Worm (Caenorhabditis elegans) whole organism, young adult: ENCODE results near the gene maph-1.3.

Experiments
- B0035.1 ChIP-seq: sonication (generic microtip); optimal IDR thresholded peaks from 2 replicates; lab custom pipeline; 2016; ENCODE audit warnings: missing genetic modification characterization, mild to moderate bottlenecking, missing compliant biosample characterization, missing genotype, missing genetic modification reagents
- B0336.3 ChIP-seq: fragments of 200-800 bp; sonication (Bioruptor generic); IDR thresholded peaks from 2 replicates; pipeline ENCODE4 v1.3.6; 2022; ENCODE audit warnings: missing genetic modification characterization, missing compliant biosample characterization
- D2030.7 ChIP-seq: fragments of 200-800 bp; sonication (Bioruptor generic); IDR thresholded peaks from 2 replicates; pipeline ENCODE4 v1.3.6; 2022; ENCODE audit warnings: missing genetic modification reagents, missing genetic modification characterization, missing compliant biosample characterization
- F10E7.11 ChIP-seq: sonication (generic microtip); optimal IDR thresholded peaks from 2 replicates; lab custom pipeline; 2017; ENCODE audit warnings: mild to moderate bottlenecking, missing genetic modification characterization, moderate library complexity, missing compliant biosample characterization
- F37B4.10 ChIP-seq: fragments of 200-800 bp; sonication (Bioruptor generic); IDR thresholded peaks from 2 replicates; pipeline ENCODE4 v1.3.6; 2022; ENCODE audit warnings: missing genetic modification characterization, missing compliant biosample characterization
- F49E8.2 ChIP-seq: sonication (generic microtip); optimal IDR thresholded peaks from 3 replicates; lab custom pipeline; 2017; ENCODE audit warnings: missing genetic modification characterization, mild to moderate bottlenecking, missing compliant biosample characterization, antibody characterized with exemption, moderate library complexity; ENCODE audit not compliant: insufficient read depth
- F52B5.7 ChIP-seq: sonication (generic microtip); optimal IDR thresholded peaks from 2 replicates; lab custom pipeline; 2016; ENCODE audit warnings: mild to moderate bottlenecking, missing genetic modification characterization, missing compliant biosample characterization
- K12H6.12 ChIP-seq: fragments of 200-800 bp; sonication (Bioruptor generic); optimal IDR thresholded peaks from 2 replicates; lab custom pipeline; 2018; ENCODE audit warnings: mild to moderate bottlenecking, missing genetic modification characterization, missing compliant biosample characterization
- Y53F4B.3 ChIP-seq: fragments of 200-800 bp; sonication (Bioruptor generic); IDR thresholded peaks from 2 replicates; pipeline ENCODE4 v1.3.6; 2022; ENCODE audit warnings: missing genetic modification reagents, missing genetic modification characterization, missing compliant biosample characterization
- ZK185.1 ChIP-seq: sonication (generic microtip); optimal IDR thresholded peaks from 2 replicates; lab custom pipeline; 2016; ENCODE audit warnings: mild to moderate bottlenecking, missing genetic modification characterization, missing compliant biosample characterization; ENCODE audit not compliant: poor library complexity, severe bottlenecking
- akir-1 ChIP-seq: fragments of 200-800 bp; sonication (Bioruptor generic); optimal IDR thresholded peaks from 2 replicates; lab custom pipeline; 2018; ENCODE audit warnings: mild to moderate bottlenecking, missing genetic modification characterization, moderate library complexity, missing compliant biosample characterization
- bed-2 ChIP-seq: fragments of 200-800 bp; sonication (Bioruptor generic); IDR thresholded peaks from 2 replicates; pipeline ENCODE4 v1.3.6; 2022; ENCODE audit warnings: missing genetic modification reagents, missing genetic modification characterization, missing compliant biosample characterization
- cebp-1 ChIP-seq, 2 experiments: fragments of 200-800 bp in 1 of 2; sonication (Bioruptor generic) in 1 of 2; sonication (generic microtip) in 1 of 2; IDR thresholded peaks in 1 of 2; optimal IDR thresholded peaks in 1 of 2; 2 replicates each; pipeline versions ENCODE4 v1.3.6 to Lab custom; 2017 to 2022; ENCODE audit warnings: missing compliant biosample characterization in 2 of 2, missing genetic modification characterization in 2 of 2, mild to moderate bottlenecking in 1 of 2, missing genetic modification reagents in 1 of 2, moderate library complexity in 1 of 2
- ceh-40 ChIP-seq: fragments of 200-800 bp; sonication (Bioruptor generic); IDR thresholded peaks from 2 replicates; pipeline ENCODE4 v1.3.6; 2022; ENCODE audit warnings: missing genetic modification characterization, missing compliant biosample characterization
- ceh-58 ChIP-seq: fragments of 200-800 bp; sonication (Bioruptor generic); IDR thresholded peaks from 2 replicates; pipeline ENCODE4 v1.3.6; 2022; ENCODE audit warnings: missing genetic modification characterization, missing compliant biosample characterization
- ceh-79 ChIP-seq: sonication (generic microtip); optimal IDR thresholded peaks from 2 replicates; lab custom pipeline; 2017; ENCODE audit warnings: mild to moderate bottlenecking, missing genetic modification characterization, missing compliant biosample characterization
- chd-7 ChIP-seq: sonication (generic microtip); optimal IDR thresholded peaks from 2 replicates; lab custom pipeline; 2016; ENCODE audit warnings: mild to moderate bottlenecking, missing genetic modification characterization, moderate library complexity, missing compliant biosample characterization
- dpff-1 ChIP-seq: sonication (generic microtip); optimal IDR thresholded peaks from 2 replicates; lab custom pipeline; 2017; ENCODE audit warnings: mild to moderate bottlenecking, missing genetic modification characterization, missing compliant biosample characterization
- efl-1 ChIP-seq: fragments of 150-350 bp; optimal IDR thresholded peaks from 2 replicates; lab custom pipeline; 2014; ENCODE audit warnings: missing biosample characterization, missing genetic modification reagents, missing genetic modification characterization
- egl-18 ChIP-seq: fragments of 200-800 bp; sonication (Bioruptor generic); IDR thresholded peaks from 2 replicates; pipeline ENCODE4 v1.3.6; 2022; ENCODE audit warnings: missing genetic modification reagents, missing genetic modification characterization, missing compliant biosample characterization
- fkh-3 ChIP-seq: sonication (generic microtip); optimal IDR thresholded peaks from 2 replicates; lab custom pipeline; 2016; ENCODE audit warnings: mild to moderate bottlenecking, missing genetic modification characterization, missing compliant biosample characterization
- let-607 ChIP-seq, 2 experiments: fragments of 200-800 bp in 1 of 2; sonication (Bioruptor generic) in 1 of 2; sonication (generic microtip) in 1 of 2; optimal IDR thresholded peaks; 2 replicates each; lab custom pipeline; 2016 to 2018; ENCODE audit warnings: mild to moderate bottlenecking in 2 of 2, missing compliant biosample characterization in 2 of 2, missing genetic modification characterization in 2 of 2, moderate library complexity in 2 of 2, missing genotype in 1 of 2
- lin-26 ChIP-seq: fragments of 200-800 bp; sonication (Bioruptor generic); IDR thresholded peaks from 2 replicates; pipeline ENCODE4 v1.3.6; 2022; ENCODE audit warnings: missing genetic modification reagents, missing genetic modification characterization, missing compliant biosample characterization
- lin-35 ChIP-seq, 3 experiments: fragments of 150-350 bp in 2 of 3; sonication (generic microtip) in 1 of 3; optimal IDR thresholded peaks; 2 replicates each; lab custom pipeline; 2014 to 2018; ENCODE audit warnings: missing biosample characterization in 3 of 3, missing genetic modification characterization in 3 of 3, missing genetic modification reagents in 3 of 3
- mcd-1 ChIP-seq: fragments of 200-800 bp; sonication (Bioruptor generic); IDR thresholded peaks from 2 replicates; pipeline ENCODE4 v1.3.6; 2022; ENCODE audit warnings: missing genetic modification reagents, missing genetic modification characterization, missing compliant biosample characterization
- mes-4 ChIP-seq: sonication (generic microtip); optimal IDR thresholded peaks from 2 replicates; lab custom pipeline; 2016; ENCODE audit warnings: missing genotype, missing genetic modification characterization, missing compliant biosample characterization
- mxl-1 ChIP-seq: sonication (generic microtip); optimal IDR thresholded peaks from 2 replicates; lab custom pipeline; 2016; ENCODE audit warnings: missing genetic modification characterization, missing compliant biosample characterization
- nfya-1 ChIP-seq: sonication (generic microtip); optimal IDR thresholded peaks from 2 replicates; lab custom pipeline; 2017; ENCODE audit warnings: antibody characterized with exemption, missing compliant biosample characterization, missing genetic modification characterization, borderline replicate concordance; ENCODE audit not compliant: insufficient read depth
- pbrm-1 ChIP-seq: fragments of 200-800 bp; sonication (Bioruptor generic); IDR thresholded peaks from 2 replicates; pipeline ENCODE4 v1.3.6; 2022; ENCODE audit warnings: missing genetic modification reagents, missing genetic modification characterization, missing compliant biosample characterization
- rec-8 ChIP-seq, 2 experiments: sonication (generic microtip); optimal IDR thresholded peaks; 2 replicates each; lab custom pipeline; 2016; ENCODE audit warnings: mild to moderate bottlenecking in 2 of 2, missing genetic modification characterization in 2 of 2, missing genetic modification reagents in 2 of 2, missing genotype in 2 of 2, missing biosample characterization in 1 of 2, missing compliant biosample characterization in 1 of 2, moderate library complexity in 1 of 2
- rpc-1 ChIP-seq, 2 experiments: fragments of 150-350 bp in 1 of 2; sonication (generic microtip) in 1 of 2; optimal IDR thresholded peaks; 2 replicates each; lab custom pipeline; 2014 to 2018; ENCODE audit warnings: missing biosample characterization in 1 of 2, missing genetic modification characterization in 1 of 2, missing genetic modification reagents in 1 of 2, missing genotype in 1 of 2
- sea-2 ChIP-seq: fragments of 200-800 bp; sonication (Bioruptor generic); IDR thresholded peaks from 2 replicates; pipeline ENCODE4 v1.3.6; 2022; ENCODE audit warnings: missing genetic modification characterization, missing compliant biosample characterization
- snpc-1.1 ChIP-seq: sonication (generic microtip); optimal IDR thresholded peaks from 2 replicates; lab custom pipeline; 2017; ENCODE audit warnings: missing genetic modification characterization, mild to moderate bottlenecking, missing compliant biosample characterization, antibody characterized with exemption, moderate library complexity, missing genotype, missing genetic modification reagents; ENCODE audit not compliant: insufficient read depth
- somi-1 ChIP-seq: fragments of 200-800 bp; sonication (Bioruptor generic); optimal IDR thresholded peaks from 2 replicates; lab custom pipeline; 2018; ENCODE audit warnings: mild to moderate bottlenecking, missing genetic modification characterization, missing compliant biosample characterization
- tlf-1 ChIP-seq: fragments of 200-800 bp; sonication (Bioruptor generic); optimal IDR thresholded peaks from 2 replicates; lab custom pipeline; 2018; ENCODE audit warnings: mild to moderate bottlenecking, missing genetic modification characterization, missing compliant biosample characterization
- unc-62 ChIP-seq: fragments of 150-350 bp; optimal IDR thresholded peaks from 2 replicates; lab custom pipeline; 2014; ENCODE audit warnings: missing biosample characterization, missing genetic modification reagents, missing genetic modification characterization
- zfh-2 ChIP-seq: fragments of 200-800 bp; sonication (Bioruptor generic); conservative IDR thresholded peaks from 2 replicates; pipeline ENCODE4 v1.3.6; 2022; ENCODE audit warnings: missing genetic modification reagents, missing genetic modification characterization, missing compliant biosample characterization
- ztf-18 ChIP-seq: sonication (generic microtip); optimal IDR thresholded peaks from 2 replicates; lab custom pipeline; 2016; ENCODE audit warnings: missing genotype, mild to moderate bottlenecking, missing genetic modification characterization, missing compliant biosample characterization
- ztf-26 ChIP-seq: sonication (generic microtip); optimal IDR thresholded peaks from 2 replicates; lab custom pipeline; 2017; ENCODE audit warnings: missing genetic modification characterization, missing compliant biosample characterization
- ztf-3 ChIP-seq: fragments of 200-800 bp; sonication (Bioruptor generic); optimal IDR thresholded peaks from 2 replicates; lab custom pipeline; 2018; ENCODE audit warnings: mild to moderate bottlenecking, missing genetic modification characterization, missing compliant biosample characterization

The maph-1.3 gene

DNA sequence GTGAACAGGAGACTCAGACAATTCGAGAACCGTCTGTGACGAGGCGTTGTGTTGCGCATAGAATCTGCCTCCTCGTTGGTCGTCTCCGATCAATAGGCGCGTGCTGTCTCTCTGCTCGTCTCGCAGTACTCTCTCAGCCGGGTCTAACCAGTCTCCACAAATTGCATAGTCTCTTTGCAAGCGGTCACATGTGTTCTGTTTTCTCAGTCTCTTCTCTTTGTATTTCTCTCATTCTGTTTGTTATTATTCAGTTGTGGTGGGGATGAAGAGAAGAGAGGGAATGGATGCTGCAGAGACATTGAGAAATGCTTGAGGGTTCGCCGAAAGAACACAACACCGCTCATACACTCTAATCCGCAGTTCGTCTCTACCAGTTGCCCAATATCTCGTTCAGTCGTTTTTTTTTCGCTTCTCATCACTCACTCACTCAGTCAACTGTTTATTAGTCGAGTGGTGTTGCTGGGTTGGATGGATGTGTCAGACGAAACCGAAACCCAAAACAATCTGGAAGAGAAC is 43.3 kb upstream of the maph-1.3 start (continued):
- TF ChIP-seq Y53F4B.3 (no peak), ceh-58 (GFP tag; lab: Robert Waterston, UW) (no peak), ceh-79 (no peak), bed-2 (GFP tag; lab: Robert Waterston, UW) (no peak), K12H6.12 (peak; percentile 95), rpc-1 (optimal IDR thresholded peaks at IDR 0.05; lab: Kevin White, UChicago) (no peak), rpc-1 (tag; optimal IDR thresholded peaks at IDR 0.05; lab: Kevin White, UChicago) (no peak), ZK185.1 (tag; lab: Kevin White, UChicago) (peak; percentile 88), ztf-18 (tag; lab: Kevin White, UChicago) (peak; percentile 43), lin-35 (GFP tag; optimal IDR thresholded peaks at IDR 0.05; lab: Kevin White, UChicago) (peak in 2 of 3 experiments; percentile 22 to 88), cebp-1 (GFP tag; IDR thresholded peaks at IDR 0.05; lab: Robert Waterston, UW) (no peak), cebp-1 (tag; optimal IDR thresholded peaks at IDR 0.05; lab: Kevin White, UChicago) (peak; percentile 93), tlf-1 (GFP tag; lab: Kevin White, UChicago) (peak; percentile 74), dpff-1 (tag; lab: Kevin White, UChicago) (peak; percentile 53), nfya-1 (tag; lab: Kevin White, UChicago) (no peak), akir-1 (GFP tag; lab: Kevin White, UChicago) (no peak), zfh-2 (GFP tag; lab: Robert Waterston, UW) (peak; percentile 96), sea-2 (GFP tag; lab: Robert Waterston, UW) (peak; percentile 44; the same call in 1 of the 2 replicates), fkh-3 (tag; lab: Kevin White, UChicago) (no peak), lin-26 (GFP tag; lab: Robert Waterston, UW) (peak; percentile 70; the same call in 1 of the 2 replicates), mcd-1 (GFP tag; lab: Robert Waterston, UW) (peak; percentile 78), snpc-1.1 (tag; lab: Kevin White, UChicago) (peak; percentile 5), ztf-26 (tag; lab: Kevin White, UChicago) (peak; percentile 94), mxl-1 (tag; lab: Kevin White, UChicago) (no peak), rec-8 (tag; optimal IDR thresholded peaks at IDR 0.05; lab: Kevin White, UChicago) (peak in 1 of 2 experiments; percentile 5), B0035.1 (tag; lab: Kevin White, UChicago) (peak; percentile 77)

ce11 chrIII:3803113-3803512 is 41.6 kb upstream of the maph-1.3 start:
- TF ChIP-seq sea-2 (GFP tag; lab: Robert Waterston, UW), result no peak
- TF ChIP-seq D2030.7 (GFP tag; lab: Robert Waterston, UW), result no peak
- no peak for TF ChIP-seq cebp-1 (GFP tag; IDR thresholded peaks at IDR 0.05; lab: Robert Waterston, UW)
- TF ChIP-seq cebp-1 (tag; optimal IDR thresholded peaks at IDR 0.05; lab: Kevin White, UChicago), result no peak
- TF ChIP-seq ztf-3 (GFP tag; lab: Kevin White, UChicago), result no peak
- TF ChIP-seq unc-62, result no peak

- TF ChIP-seq snpc-1.1 (tag; lab: Kevin White, UChicago) (no peak), cebp-1 (GFP tag; IDR thresholded peaks at IDR 0.05; lab: Robert Waterston, UW) (0 out of 2 replicates have a peak, but pooled peaks have one; percentile 16), cebp-1 (tag; optimal IDR thresholded peaks at IDR 0.05; lab: Kevin White, UChicago) (no peak)
Measured at ce11 chrIII:3804422-3804821, 40.3 kb upstream of the maph-1.3 start, which contains the start of gene xbx-5. xbx-5 (minus strand) TSS chrIII:3804477.

DNA sequence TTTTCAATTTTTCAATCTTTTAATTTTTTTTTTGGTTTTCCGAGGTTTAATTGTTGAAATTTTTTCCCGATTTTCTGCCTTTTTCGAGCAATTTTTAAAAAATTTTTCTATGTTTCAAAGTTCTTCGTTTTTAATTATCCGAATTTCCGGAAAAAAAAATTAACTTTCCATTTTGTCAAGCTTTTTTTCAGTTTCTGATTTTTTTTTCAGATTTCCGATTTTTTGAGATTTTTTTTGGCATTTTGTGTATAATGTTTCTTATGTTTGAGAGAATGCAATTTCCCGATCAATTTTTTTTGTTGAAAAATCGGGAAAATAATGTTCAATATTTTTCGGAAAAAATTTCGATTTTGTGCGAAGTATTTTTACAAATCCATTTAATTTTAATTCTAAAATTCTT is 37.8 kb upstream of the maph-1.3 start:
- TF ChIP-seq efl-1 (GFP tag; lab: Kevin White, UChicago), result no peak
- TF ChIP-seq egl-18 (GFP tag; lab: Robert Waterston, UW), result no peak
- no peak for TF ChIP-seq F37B4.10 (GFP tag; lab: Robert Waterston, UW)
- TF ChIP-seq F52B5.7 (tag; lab: Kevin White, UChicago), result no peak
- TF ChIP-seq pbrm-1, result no peak
- no peak for TF ChIP-seq B0336.3 (GFP tag; lab: Robert Waterston, UW)
- TF ChIP-seq F10E7.11 (tag; lab: Kevin White, UChicago), result no peak
- no peak for TF ChIP-seq mes-4 (tag; lab: Kevin White, UChicago)
- no peak for TF ChIP-seq chd-7 (tag; lab: Kevin White, UChicago)
- no peak for TF ChIP-seq ceh-40 (GFP tag; lab: Robert Waterston, UW)
- no peak for TF ChIP-seq somi-1 (GFP tag; lab: Kevin White, UChicago)
- TF ChIP-seq F49E8.2, result no peak
- TF ChIP-seq let-607 (tag; optimal IDR thresholded peaks at IDR 0.05; lab: Kevin White, UChicago), result no peak
- no peak for TF ChIP-seq D2030.7 (GFP tag; lab: Robert Waterston, UW)
